Worm (Caenorhabditis elegans): ENCODE measurements around the gene T22F3.2.

DNA sequence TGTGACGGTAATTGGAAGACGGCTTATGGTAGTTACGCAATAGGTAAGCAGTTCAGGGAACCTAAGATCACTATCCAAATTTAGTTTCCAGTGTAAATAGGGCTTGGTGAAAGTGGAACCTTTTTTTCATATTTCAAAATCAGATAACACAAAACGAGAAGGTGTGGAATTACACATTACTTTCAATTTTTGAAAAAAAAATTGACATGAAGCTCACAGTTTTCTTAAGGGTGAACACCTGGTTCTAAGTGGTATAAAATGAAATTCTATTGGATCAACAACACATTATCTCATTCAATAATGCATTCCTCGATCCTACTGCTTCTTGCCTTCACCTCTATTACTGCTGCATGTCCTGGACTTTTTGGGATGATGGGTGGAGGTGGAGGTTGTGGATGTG lies 30.5 kb upstream of the T22F3.2 start, which contains the start of gene grl-30:
- no peak for TF ChIP-seq scrt-1 (GFP tag; IDR thresholded peaks at IDR 0.05)
- no peak for TF ChIP-seq B0310.2 (tag; optimal IDR thresholded peaks at IDR 0.05)
- no peak for TF ChIP-seq F13C5.2 (tag; optimal IDR thresholded peaks at IDR 0.05)
- no peak for TF ChIP-seq hmg-4 (GFP tag; optimal IDR thresholded peaks at IDR 0.05)
- no peak for TF ChIP-seq aly-1 (tag; optimal IDR thresholded peaks at IDR 0.05)
- TF ChIP-seq ama-1 (optimal IDR thresholded peaks at IDR 0.05), result no peak
- no peak for TF ChIP-seq flt-1 (GFP tag; IDR thresholded peaks at IDR 0.05)
- no peak for TF ChIP-seq tbx-37 (GFP tag; conservative IDR thresholded peaks at IDR 0.05)
- no peak for TF ChIP-seq tra-4 (tag; optimal IDR thresholded peaks at IDR 0.05)
- TF ChIP-seq ceh-36 (tag; optimal IDR thresholded peaks at IDR 0.05), result no peak
- TF ChIP-seq tbx-11 (GFP tag; IDR thresholded peaks at IDR 0.05), result no peak
- no peak for TF ChIP-seq hmbx-1 (tag; optimal IDR thresholded peaks at IDR 0.05)
- TF ChIP-seq hnd-1 (tag; optimal IDR thresholded peaks at IDR 0.05), result no peak
